Worm (Caenorhabditis elegans) whole organism, L4 larva: ENCODE measurements around the gene rdl-1.

ENCODE experiments used
- D1046.2 ChIP-seq: fragments of 200-800 bp; sonication (Bioruptor generic); IDR thresholded peaks from 2 replicates; pipeline ENCODE4 v1.3.6; 2022; ENCODE audit warnings: missing genetic modification characterization, missing compliant biosample characterization
- T20F7.1 ChIP-seq: fragments of 200-800 bp; sonication (Bioruptor generic); optimal IDR thresholded peaks from 2 replicates; lab custom pipeline; 2018; ENCODE audit warnings: mild to moderate bottlenecking, missing genetic modification characterization, missing compliant biosample characterization
- Y105C5A.15 ChIP-seq: fragments of 200-800 bp; sonication (Bioruptor generic); IDR thresholded peaks from 2 replicates; pipeline ENCODE4 v1.3.6; 2022; ENCODE audit warnings: missing genetic modification characterization, missing compliant biosample characterization
- ZK337.2 ChIP-seq: fragments of 200-800 bp; sonication (Bioruptor generic); IDR thresholded peaks from 2 replicates; pipeline ENCODE4 v1.3.6; 2022; ENCODE audit warnings: missing genetic modification reagents, missing genetic modification characterization, missing compliant biosample characterization
- ZK546.5 ChIP-seq, 2 experiments: sonication (generic microtip); optimal IDR thresholded peaks; 2 replicates each; lab custom pipeline; 2017; ENCODE audit warnings: missing biosample characterization in 2 of 2, missing genetic modification characterization in 2 of 2
- aha-1 ChIP-seq: fragments of 150-350 bp; peaks from one replicate; lab custom pipeline; 2014; ENCODE audit warnings: missing biosample characterization, missing genetic modification characterization
- arid-1 ChIP-seq: fragments of 200-800 bp; sonication (Bioruptor generic); conservative IDR thresholded peaks from 2 replicates; pipeline ENCODE4 v1.3.6; 2022; ENCODE audit warnings: missing genetic modification reagents, missing genetic modification characterization, missing compliant biosample characterization
- ceh-20 ChIP-seq: fragments of 200-800 bp; sonication (Bioruptor generic); IDR thresholded peaks from 2 replicates; pipeline ENCODE4 v1.3.6; 2022; ENCODE audit warnings: missing genetic modification reagents, missing genetic modification characterization, missing compliant biosample characterization
- ceh-28 ChIP-seq: fragments of 150-350 bp; optimal IDR thresholded peaks from 2 replicates; lab custom pipeline; 2014; ENCODE audit warnings: missing biosample characterization, missing genetic modification reagents, missing genetic modification characterization
- ceh-32 ChIP-seq: sonication (generic microtip); optimal IDR thresholded peaks from 2 replicates; lab custom pipeline; 2016; ENCODE audit warnings: mild to moderate bottlenecking, missing genetic modification characterization, missing compliant biosample characterization; ENCODE audit not compliant: poor library complexity
- ceh-82 ChIP-seq: sonication (generic microtip); optimal IDR thresholded peaks from 2 replicates; lab custom pipeline; 2017; ENCODE audit warnings: missing biosample characterization, missing genetic modification characterization
- dmd-8 ChIP-seq: fragments of 200-800 bp; sonication (Bioruptor generic); IDR thresholded peaks from 2 replicates; pipeline ENCODE4 v1.3.6; 2022; ENCODE audit warnings: missing genetic modification characterization, missing compliant biosample characterization
- dpl-1 ChIP-seq: fragments of 150-350 bp; optimal IDR thresholded peaks from 2 replicates; lab custom pipeline; 2014; ENCODE audit warnings: missing biosample characterization, missing genetic modification reagents, missing genetic modification characterization
- dve-1 ChIP-seq: sonication (generic microtip); optimal IDR thresholded peaks from 2 replicates; lab custom pipeline; 2017; ENCODE audit warnings: antibody characterized with exemption, mild to moderate bottlenecking, missing genetic modification characterization, missing compliant biosample characterization; ENCODE audit not compliant: insufficient read depth
- egl-43 ChIP-seq: fragments of 200-800 bp; sonication (Bioruptor generic); IDR thresholded peaks from 2 replicates; pipeline ENCODE4 v1.3.6; 2022; ENCODE audit warnings: missing genetic modification reagents, missing genetic modification characterization, missing compliant biosample characterization
- fkh-10 ChIP-seq: fragments of 150-350 bp; optimal IDR thresholded peaks from 2 replicates; lab custom pipeline; 2014; ENCODE audit warnings: missing biosample characterization, missing genetic modification reagents, missing genetic modification characterization
- hlh-11 ChIP-seq: fragments of 200-800 bp; sonication (Bioruptor generic); optimal IDR thresholded peaks from 2 replicates; lab custom pipeline; 2018; ENCODE audit warnings: mild to moderate bottlenecking, missing genetic modification characterization, missing compliant biosample characterization
- hlh-30 ChIP-seq: sonication (generic microtip); optimal IDR thresholded peaks from 2 replicates; lab custom pipeline; 2017; ENCODE audit warnings: antibody characterized with exemption, mild to moderate bottlenecking, missing genetic modification characterization, missing compliant biosample characterization; ENCODE audit not compliant: insufficient read depth
- jun-1 ChIP-seq: fragments of 150-350 bp; optimal IDR thresholded peaks from 2 replicates; lab custom pipeline; 2014; ENCODE audit warnings: missing biosample characterization, missing genetic modification reagents, missing genetic modification characterization
- lim-7 ChIP-seq: fragments of 200-800 bp; sonication (Bioruptor generic); IDR thresholded peaks from 2 replicates; pipeline ENCODE4 v1.3.6; 2022; ENCODE audit warnings: missing genetic modification characterization, missing compliant biosample characterization
- lin-1 ChIP-seq: fragments of 200-800 bp; sonication (Bioruptor generic); IDR thresholded peaks from 2 replicates; pipeline ENCODE4 v1.3.6; 2022; ENCODE audit warnings: missing genetic modification reagents, missing genetic modification characterization, missing compliant biosample characterization
- lin-13 ChIP-seq: fragments of 150-350 bp; optimal IDR thresholded peaks from 2 replicates; lab custom pipeline; 2014; ENCODE audit warnings: missing biosample characterization, missing genetic modification reagents, missing genetic modification characterization
- lin-15B ChIP-seq: fragments of 150-350 bp; sonication (generic microtip); optimal IDR thresholded peaks from 3 replicates; lab custom pipeline; 2014; ENCODE audit warnings: missing biosample characterization, missing genetic modification characterization
- lin-39 ChIP-seq: fragments of 150-350 bp; optimal IDR thresholded peaks from 2 replicates; lab custom pipeline; 2014; ENCODE audit warnings: missing biosample characterization, missing genetic modification reagents, missing genetic modification characterization
- lsy-2 ChIP-seq, 2 experiments: fragments of 150-350 bp in 1 of 2; sonication (generic microtip) in 1 of 2; optimal IDR thresholded peaks; 2 replicates each; lab custom pipeline; 2014 to 2017; ENCODE audit warnings: missing biosample characterization in 2 of 2, missing genetic modification characterization in 2 of 2
- madf-5 ChIP-seq, 2 experiments: fragments of 200-800 bp; sonication (Bioruptor generic); IDR thresholded peaks; 2 replicates each; pipeline ENCODE4 v1.3.6; 2022; ENCODE audit warnings: missing compliant biosample characterization in 2 of 2, missing genetic modification characterization in 2 of 2
- mdl-1 ChIP-seq, 2 experiments: fragments of 150-350 bp in 1 of 2; sonication (generic microtip) in 1 of 2; optimal IDR thresholded peaks; 2 replicates each; lab custom pipeline; 2014 to 2017; ENCODE audit warnings: missing biosample characterization in 2 of 2, missing genetic modification characterization in 2 of 2
- mes-2 ChIP-seq: sonication (generic microtip); optimal IDR thresholded peaks from 2 replicates; lab custom pipeline; 2016; ENCODE audit warnings: missing genotype, mild to moderate bottlenecking, missing genetic modification characterization, missing compliant biosample characterization; ENCODE audit not compliant: poor library complexity, severe bottlenecking
- nhr-10 ChIP-seq: fragments of 150-350 bp; optimal IDR thresholded peaks from 2 replicates; lab custom pipeline; 2014; ENCODE audit warnings: missing biosample characterization, missing genetic modification characterization
- nhr-237 ChIP-seq: sonication (generic microtip); optimal IDR thresholded peaks from 2 replicates; lab custom pipeline; 2017; ENCODE audit warnings: missing biosample characterization, missing genetic modification characterization
- nhr-25 ChIP-seq: sonication (generic microtip); optimal IDR thresholded peaks from 2 replicates; lab custom pipeline; 2017; ENCODE audit warnings: missing genetic modification characterization, mild to moderate bottlenecking, missing compliant biosample characterization, antibody characterized with exemption, moderate library complexity, borderline replicate concordance; ENCODE audit not compliant: insufficient read depth
- nhr-28 ChIP-seq: fragments of 150-350 bp; optimal IDR thresholded peaks from 2 replicates; lab custom pipeline; 2014; ENCODE audit warnings: missing biosample characterization, missing genetic modification characterization
- nhr-42 ChIP-seq: fragments of 200-800 bp; sonication (Bioruptor generic); IDR thresholded peaks from 2 replicates; pipeline ENCODE4 v1.3.6; 2022; ENCODE audit warnings: missing genetic modification characterization, missing compliant biosample characterization
- nhr-48 ChIP-seq: sonication (generic microtip); optimal IDR thresholded peaks from 2 replicates; lab custom pipeline; 2016; ENCODE audit warnings: mild to moderate bottlenecking, missing genetic modification characterization, missing compliant biosample characterization
- nhr-76 ChIP-seq: fragments of 150-350 bp; optimal IDR thresholded peaks from 2 replicates; lab custom pipeline; 2014; ENCODE audit warnings: missing biosample characterization, missing genetic modification characterization
- pha-4 ChIP-seq, 2 experiments: fragments of 150-350 bp in 1 of 2; fragments of 200-800 bp in 1 of 2; sonication (Bioruptor generic) in 1 of 2; IDR thresholded peaks in 1 of 2; optimal IDR thresholded peaks in 1 of 2; 2 replicates each; pipeline versions ENCODE4 v1.3.6 to Lab custom; 2014 to 2022; ENCODE audit warnings: missing genetic modification characterization in 2 of 2, missing genetic modification reagents in 2 of 2, missing biosample characterization in 1 of 2, missing compliant biosample characterization in 1 of 2
- php-3 ChIP-seq: fragments of 200-800 bp; sonication (Bioruptor generic); IDR thresholded peaks from 2 replicates; pipeline ENCODE4 v1.3.6; 2022; ENCODE audit warnings: missing genetic modification reagents, missing genetic modification characterization, missing compliant biosample characterization
- pqm-1 ChIP-seq: sonication (generic microtip); optimal IDR thresholded peaks from 2 replicates; lab custom pipeline; 2017; ENCODE audit warnings: missing biosample characterization, missing genetic modification characterization
- rbr-2 ChIP-seq: sonication (generic microtip); optimal IDR thresholded peaks from 2 replicates; lab custom pipeline; 2016; ENCODE audit warnings: missing genotype, missing genetic modification characterization, missing compliant biosample characterization
- saeg-2 ChIP-seq: fragments of 200-800 bp; sonication (Bioruptor generic); IDR thresholded peaks from 2 replicates; pipeline ENCODE4 v1.3.6; 2022; ENCODE audit warnings: missing genetic modification reagents, missing genetic modification characterization, missing compliant biosample characterization
- sdz-12 ChIP-seq: fragments of 200-800 bp; sonication (Bioruptor generic); optimal IDR thresholded peaks from 2 replicates; lab custom pipeline; 2018; ENCODE audit warnings: mild to moderate bottlenecking, missing genetic modification characterization, missing compliant biosample characterization
- set-16 ChIP-seq: fragments of 200-800 bp; sonication (Bioruptor generic); IDR thresholded peaks from 2 replicates; pipeline ENCODE4 v1.3.6; 2022; ENCODE audit warnings: missing genetic modification reagents, missing genetic modification characterization, missing compliant biosample characterization
- skn-1 ChIP-seq: fragments of 150-350 bp; optimal IDR thresholded peaks from 2 replicates; lab custom pipeline; 2014; ENCODE audit warnings: missing biosample characterization, missing genetic modification characterization
- spr-1 ChIP-seq: sonication (generic microtip); optimal IDR thresholded peaks from 2 replicates; lab custom pipeline; 2016; ENCODE audit warnings: mild to moderate bottlenecking, missing genetic modification characterization, missing compliant biosample characterization
- tag-97 ChIP-seq: fragments of 200-800 bp; sonication (Bioruptor generic); IDR thresholded peaks from 2 replicates; pipeline ENCODE4 v1.3.6; 2022; ENCODE audit warnings: missing genetic modification characterization, missing compliant biosample characterization
- unc-130 ChIP-seq: sonication (generic microtip); optimal IDR thresholded peaks from 2 replicates; lab custom pipeline; 2016; ENCODE audit warnings: missing genetic modification reagents, missing genetic modification characterization, missing compliant biosample characterization
- vab-7 ChIP-seq: fragments of 200-800 bp; sonication (Bioruptor generic); IDR thresholded peaks from 2 replicates; pipeline ENCODE4 v1.3.6; 2022; ENCODE audit warnings: missing genetic modification reagents, missing genetic modification characterization, missing compliant biosample characterization
- zip-2 ChIP-seq: fragments of 150-350 bp; optimal IDR thresholded peaks from 2 replicates; lab custom pipeline; 2014; ENCODE audit warnings: missing biosample characterization, missing genetic modification characterization
- ztf-7 ChIP-seq: fragments of 150-350 bp; optimal IDR thresholded peaks from 2 replicates; lab custom pipeline; 2014; ENCODE audit warnings: missing biosample characterization, missing genetic modification characterization

The rdl-1 gene

DNA sequence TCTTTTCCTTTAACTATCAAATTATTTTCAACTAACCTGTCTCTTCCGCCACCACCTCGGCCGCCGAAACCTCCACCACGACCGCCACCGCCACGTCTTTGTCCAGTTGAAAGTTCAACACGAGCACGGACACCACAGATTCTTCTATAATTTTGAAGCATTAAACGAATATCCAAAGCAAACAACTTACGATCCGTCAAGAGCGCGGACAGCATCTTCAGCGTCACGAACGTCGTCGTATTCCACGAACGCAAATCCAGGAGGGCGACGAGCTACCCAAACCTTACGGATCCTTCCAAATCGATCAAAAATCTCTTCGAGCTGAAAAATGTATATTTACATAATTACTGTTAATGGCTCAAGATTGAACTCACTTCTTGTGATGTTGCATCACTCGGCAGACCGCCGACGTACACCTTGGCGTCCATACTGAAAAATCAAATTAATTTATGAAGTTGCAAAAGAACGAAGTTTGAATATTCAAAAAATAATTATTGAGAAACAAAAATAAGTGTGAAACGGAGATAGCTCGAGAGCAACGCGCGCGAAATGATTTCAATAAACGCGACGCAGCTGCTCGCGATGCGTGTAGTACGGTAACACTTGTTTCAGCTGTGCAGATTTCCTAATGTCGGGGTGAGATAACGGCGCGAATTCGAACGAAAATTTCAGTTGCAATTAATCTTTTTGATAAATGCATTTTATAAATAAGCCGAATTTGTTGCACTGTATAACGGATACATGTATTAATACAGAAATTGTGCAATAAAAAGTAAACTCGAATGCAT is 20.9 kb upstream of the rdl-1 start, which contains the start of gene rsp-6:
Gene rsp-6 (minus strand): TSS at position 429 of the 788 bp plus-strand sequence.
- no peak for TF ChIP-seq madf-5 (GFP tag; IDR thresholded peaks at IDR 0.05; lab: Robert Waterston, UW)
- no peak for TF ChIP-seq nhr-42
- peak; percentile 97 to 99 for TF ChIP-seq lsy-2 (tag; optimal IDR thresholded peaks at IDR 0.05; lab: Kevin White, UChicago)
- TF ChIP-seq pqm-1, result peak; percentile 12
- TF ChIP-seq lin-1, result no peak
- no peak for TF ChIP-seq ceh-20 (GFP tag; lab: Robert Waterston, UW)
- no peak for TF ChIP-seq ztf-7 (tag; lab: Kevin White, UChicago)
- no peak for TF ChIP-seq ZK546.5 (tag; optimal IDR thresholded peaks at IDR 0.05; lab: Kevin White, UChicago)
- peak; percentile 29 for TF ChIP-seq nhr-25 (tag; lab: Kevin White, UChicago)
- TF ChIP-seq mes-2 (tag; lab: Kevin White, UChicago), result peak; percentile 90
- TF ChIP-seq nhr-237 (tag; lab: Kevin White, UChicago), result no peak
- peak; percentile 90 for TF ChIP-seq dve-1
- no peak for TF ChIP-seq ceh-32 (tag; lab: Kevin White, UChicago)
- no peak for TF ChIP-seq nhr-76 (tag; lab: Kevin White, UChicago)
- peak in 1 of 2 experiments; percentile 59 for TF ChIP-seq mdl-1 (tag; optimal IDR thresholded peaks at IDR 0.05; lab: Kevin White, UChicago)
- TF ChIP-seq fkh-10, result peak; percentile 50
- TF ChIP-seq jun-1 (tag; lab: Kevin White, UChicago), result peak; percentile 15
- TF ChIP-seq hlh-11 (tag; lab: Kevin White, UChicago), result peak; percentile 90
- TF ChIP-seq ZK337.2 (GFP tag; lab: Robert Waterston, UW), result no peak
- 0 out of 2 replicates have a peak, but pooled peaks have one; percentile 51 for TF ChIP-seq Y105C5A.15
- peak; percentile 99 for TF ChIP-seq D1046.2
- TF ChIP-seq spr-1, result no peak
- TF ChIP-seq lim-7, result no peak
- TF ChIP-seq nhr-48, result peak; percentile 16
- no peak for TF ChIP-seq saeg-2
- TF ChIP-seq egl-43, result no peak
- no peak for TF ChIP-seq sdz-12 (GFP tag; lab: Kevin White, UChicago)
- no peak for TF ChIP-seq nhr-10 (tag; lab: Kevin White, UChicago)
- no peak for TF ChIP-seq tag-97 (GFP tag; lab: Robert Waterston, UW)
- peak; percentile 58; the same call in 1 of the 2 replicates for TF ChIP-seq vab-7 (GFP tag; lab: Robert Waterston, UW)
- TF ChIP-seq T20F7.1 (GFP tag; lab: Kevin White, UChicago), result peak; percentile 81
- TF ChIP-seq php-3 (GFP tag; lab: Robert Waterston, UW), result no peak
- TF ChIP-seq pha-4 (GFP tag; IDR thresholded peaks at IDR 0.05; lab: Robert Waterston, UW), result peak; percentile 61
- peak; percentile 43 for TF ChIP-seq pha-4 (tag; optimal IDR thresholded peaks at IDR 0.05; lab: Kevin White, UChicago)
- TF ChIP-seq lin-15B (tag; lab: Kevin White, UChicago), result peak; percentile 51
- no peak for TF ChIP-seq ceh-82 (tag; lab: Kevin White, UChicago)
- no peak for TF ChIP-seq zip-2 (tag; lab: Kevin White, UChicago)
- no peak for TF ChIP-seq dmd-8
- TF ChIP-seq dpl-1 (GFP tag; lab: Kevin White, UChicago), result peak; percentile 92
- TF ChIP-seq unc-130 (GFP tag; lab: Kevin White, UChicago), result peak; percentile 74
- peak; percentile 85 for TF ChIP-seq rbr-2 (tag; lab: Kevin White, UChicago)
- TF ChIP-seq lin-39 (tag; lab: Kevin White, UChicago), result no peak
- peak; percentile 75 for TF ChIP-seq lin-13 (GFP tag; lab: Kevin White, UChicago)
- TF ChIP-seq arid-1 (GFP tag; lab: Robert Waterston, UW), result peak; percentile 69
- TF ChIP-seq set-16 (GFP tag; lab: Robert Waterston, UW), result no peak
- no peak for TF ChIP-seq skn-1 (tag; lab: Kevin White, UChicago)
- no peak for TF ChIP-seq ceh-28 (tag; lab: Kevin White, UChicago)
- peak; percentile 96 for TF ChIP-seq aha-1 (tag; lab: Kevin White, UChicago)
- peak; percentile 60 for TF ChIP-seq nhr-28
- peak; percentile 84 for TF ChIP-seq hlh-30 (tag; lab: Kevin White, UChicago)
